Fruit fly (Drosophila melanogaster) Kc167 (cell line): Measurements from ENCODE around the gene CG11417.

ENCODE experiments used
- Myc ChIP-seq: fragments of >200 bp; optimal IDR thresholded peaks from 2 replicates; lab custom pipeline; 2017; ENCODE audit warnings: missing external identifiers
- psq ChIP-seq: fragments of >200 bp; optimal IDR thresholded peaks from 2 replicates; lab custom pipeline; 2017; ENCODE audit warnings: missing external identifiers
- ttk ChIP-seq: sonication (Bioruptor generic); optimal IDR thresholded peaks from 2 replicates; lab custom pipeline; 2017; ENCODE audit warnings: missing external identifiers

DNA sequence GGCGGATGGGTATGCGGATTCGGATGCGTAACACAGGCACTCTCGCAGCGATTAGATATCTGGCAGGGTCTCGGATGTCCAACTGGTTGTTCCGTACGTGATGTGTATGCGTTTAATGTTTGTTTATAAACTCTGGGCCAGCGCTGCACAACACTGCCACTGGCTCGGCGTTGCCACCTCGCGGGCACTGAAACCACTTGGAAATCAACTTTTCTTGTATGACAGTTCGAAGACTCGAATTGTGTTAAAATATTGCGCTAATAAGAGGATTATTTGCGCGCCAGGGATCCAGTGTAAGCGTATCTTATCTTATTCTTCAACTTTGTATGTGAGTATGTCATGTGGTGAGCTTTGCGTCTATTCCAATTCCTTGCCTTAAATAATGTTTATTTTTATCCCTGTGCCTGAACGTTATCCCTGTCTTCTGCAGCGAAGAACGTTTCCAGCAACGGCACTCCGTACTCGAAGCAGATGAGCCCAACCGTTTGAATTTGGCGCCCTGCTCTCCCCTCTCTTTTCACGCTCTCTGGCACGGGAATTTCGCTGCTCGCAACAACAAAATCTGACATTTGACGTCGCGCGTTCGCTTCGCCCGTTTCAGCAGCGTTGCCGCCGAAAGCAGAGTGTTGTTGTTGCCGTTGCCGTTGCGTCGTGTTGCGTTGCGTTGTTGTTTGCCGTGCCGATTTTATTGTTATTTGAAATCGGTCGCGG, 26.7 kb downstream of the CG11417 start, which contains the start of the genes CG3719 and CG32813:
- TF ChIP-seq Myc (lab: Kevin White, UChicago) (no peak), ttk (lab: Kevin White, UChicago) (no peak), psq (lab: Kevin White, UChicago) (no peak)
